ENCODE assay signal across 1 fruit fly cellular context in genomic region chr3R:11877162-11877561, dm6.
TF ChIP-seq lines count a peak whose summit lies in the region.

Gene sad, plus strand, starts transcription at chr3R:11877235.

TF ChIP-seq in whole organism, embryonic, 481 proteins besides CTCF, POLR2A, EP300 and RAD21 (continued from another document):
- TF ChIP-seq nerfin-1 (tag; optimal IDR thresholded peaks at IDR 0.05; lab: Kevin White, UChicago) (no peak), CG1603 (tag; optimal IDR thresholded peaks at IDR 0.05; lab: Kevin White, UChicago) (no peak), CG12104 (GFP tag; optimal IDR thresholded peaks at IDR 0.05; lab: Kevin White, UChicago) (no peak), CG18764 (GFP tag; optimal IDR thresholded peaks at IDR 0.05; lab: Kevin White, UChicago) (no peak), CG10654 (GFP tag; optimal IDR thresholded peaks at IDR 0.05; lab: Kevin White, UChicago) (no peak), CG8765 (GFP tag; IDR thresholded peaks at IDR 0.05; lab: Robert Waterston, UW) (no peak), dpn (GFP tag; optimal IDR thresholded peaks at IDR 0.05; lab: Kevin White, UChicago) (no peak)
